Worm (Caenorhabditis elegans) whole organism, L4 larva: ENCODE measurements around the gene enee-1.

Experiments
- ama-1 ChIP-seq: fragments of 150-350 bp; optimal IDR thresholded peaks from 2 replicates; lab custom pipeline; 2014; ENCODE audit warnings: inconsistent platforms, mixed read lengths
- lin-29 ChIP-seq: fragments of 200-800 bp; sonication (Bioruptor generic); IDR thresholded peaks from 2 replicates; pipeline ENCODE4 v1.3.6; 2022; ENCODE audit warnings: missing genetic modification reagents, missing genetic modification characterization, missing compliant biosample characterization
- nhr-28 ChIP-seq: fragments of 150-350 bp; optimal IDR thresholded peaks from 2 replicates; lab custom pipeline; 2014; ENCODE audit warnings: missing biosample characterization, missing genetic modification characterization
- snpc-1.2 ChIP-seq: fragments of 200-800 bp; sonication (Bioruptor generic); IDR thresholded peaks from 2 replicates; pipeline ENCODE4 v1.3.6; 2022; ENCODE audit warnings: missing genetic modification reagents, missing genetic modification characterization, missing compliant biosample characterization
- tra-1 ChIP-seq: fragments of 200-800 bp; sonication (Bioruptor generic); IDR thresholded peaks from 2 replicates; pipeline ENCODE4 v1.3.6; 2022; ENCODE audit warnings: missing genetic modification reagents, missing genetic modification characterization, missing compliant biosample characterization
- ztf-11 ChIP-seq: fragments of 150-350 bp; optimal IDR thresholded peaks from 2 replicates; lab custom pipeline; 2014; ENCODE audit warnings: missing biosample characterization, missing genetic modification characterization

DNA sequence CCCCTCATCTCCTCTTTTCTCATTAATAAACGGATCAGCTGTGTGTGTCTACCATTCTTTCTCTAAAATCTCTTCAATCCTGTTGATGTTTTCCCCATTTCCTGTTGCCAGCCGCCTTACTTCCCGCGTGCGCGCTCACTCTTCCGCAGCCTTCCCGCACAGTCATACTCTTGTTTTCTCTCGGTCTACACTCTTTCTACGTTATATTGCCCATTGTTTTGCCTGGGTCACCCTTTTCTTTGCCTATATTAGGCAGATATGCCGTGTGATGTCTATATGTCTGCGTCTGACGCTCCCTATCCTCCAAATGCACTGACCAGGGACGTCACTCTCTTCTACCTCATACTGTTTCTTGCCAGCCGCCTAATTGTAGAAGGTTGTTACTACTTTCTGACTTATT, 41.9 kb downstream of the enee-1 start:
- TF ChIP-seq ama-1 (lab: Kevin White, UChicago) (no peak), tra-1 (GFP tag; lab: Robert Waterston, UW) (no peak), nhr-28 (tag; lab: Kevin White, UChicago) (peak; percentile 51), snpc-1.2 (GFP tag; lab: Robert Waterston, UW) (no peak), ztf-11 (no peak), lin-29 (no peak)
